Worm (Caenorhabditis elegans) whole organism, L1 larva: ENCODE data around the gene C34F6.12.

ENCODE experiments used
- F16B12.6 ChIP-seq: fragments of 150-350 bp; optimal IDR thresholded peaks from 2 replicates; lab custom pipeline; 2014; ENCODE audit warnings: missing biosample characterization, missing genetic modification characterization
- Y116A8C.19 ChIP-seq: sonication (generic microtip); optimal IDR thresholded peaks from 2 replicates; lab custom pipeline; 2016; ENCODE audit warnings: missing compliant biosample characterization, missing genetic modification characterization, borderline replicate concordance
- aha-1 ChIP-seq: fragments of 150-350 bp; optimal IDR thresholded peaks from 2 replicates; lab custom pipeline; 2014; ENCODE audit warnings: missing biosample characterization, missing genetic modification characterization
- ama-1 ChIP-seq: fragments of 150-350 bp; optimal IDR thresholded peaks from 2 replicates; lab custom pipeline; 2014
- blmp-1 ChIP-seq: fragments of 150-350 bp; optimal IDR thresholded peaks from 2 replicates; lab custom pipeline; 2014; ENCODE audit warnings: missing biosample characterization, missing genetic modification characterization
- ceh-63 ChIP-seq: fragments of 200-800 bp; sonication (Bioruptor generic); optimal IDR thresholded peaks from 2 replicates; lab custom pipeline; 2018; ENCODE audit warnings: mild to moderate bottlenecking, missing genetic modification characterization, missing compliant biosample characterization
- ceh-82 ChIP-seq, 3 experiments: fragments of 150-350 bp in 1 of 3; sonication (generic microtip) in 2 of 3; optimal IDR thresholded peaks; 2 replicates each; lab custom pipeline; 2014 to 2017; ENCODE audit warnings: missing biosample characterization in 3 of 3, missing genetic modification characterization in 3 of 3
- ceh-88 ChIP-seq: fragments of 200-800 bp; sonication (Bioruptor generic); IDR thresholded peaks from 2 replicates; pipeline ENCODE4 v1.3.6; 2022; ENCODE audit warnings: missing genetic modification characterization, missing compliant biosample characterization
- dpl-1 ChIP-seq, 3 experiments: fragments of 150-350 bp in 2 of 3; sonication (generic microtip) in 1 of 3; optimal IDR thresholded peaks; 2 replicates each; lab custom pipeline; 2014 to 2017; ENCODE audit warnings: missing biosample characterization in 3 of 3, missing genetic modification characterization in 3 of 3, missing genetic modification reagents in 3 of 3
- dsc-1 ChIP-seq: sonication (generic microtip); optimal IDR thresholded peaks from 2 replicates; lab custom pipeline; 2016; ENCODE audit warnings: mild to moderate bottlenecking, missing genetic modification characterization, missing compliant biosample characterization
- efl-1 ChIP-seq, 4 experiments: fragments of 150-350 bp; optimal IDR thresholded peaks in 3 of 4; peaks in 1 of 4; 1 replicate in 1 of 4; 2 replicates in 3 of 4; lab custom pipeline; 2014; ENCODE audit warnings: missing biosample characterization in 2 of 4, missing genetic modification characterization in 2 of 4, missing genetic modification reagents in 2 of 4
- efl-3 ChIP-seq: fragments of 200-800 bp; sonication (Bioruptor generic); optimal IDR thresholded peaks from 2 replicates; lab custom pipeline; 2018; ENCODE audit warnings: mild to moderate bottlenecking, missing genetic modification characterization, missing compliant biosample characterization
- egl-27 ChIP-seq, 2 experiments: fragments of 150-350 bp in 1 of 2; sonication (generic microtip); optimal IDR thresholded peaks; 3 replicates each; lab custom pipeline; 2017 to 2018; ENCODE audit warnings: missing biosample characterization in 2 of 2, missing genetic modification characterization in 2 of 2, missing genetic modification reagents in 2 of 2
- elt-2 ChIP-seq: sonication (generic microtip); optimal IDR thresholded peaks from 2 replicates; lab custom pipeline; 2016; ENCODE audit warnings: missing genetic modification characterization, mild to moderate bottlenecking, inconsistent platforms, missing compliant biosample characterization, missing genetic modification reagents
- elt-3 ChIP-seq, 6 experiments: fragments of 150-350 bp in 1 of 6; sonication (generic microtip); optimal IDR thresholded peaks; 2 replicates each; lab custom pipeline; 2017 to 2018; ENCODE audit warnings: missing biosample characterization in 6 of 6, missing genetic modification characterization in 6 of 6, inconsistent platforms in 1 of 6
- fkh-4 ChIP-seq: sonication (generic microtip); optimal IDR thresholded peaks from 2 replicates; lab custom pipeline; 2016; ENCODE audit warnings: missing compliant biosample characterization, missing genetic modification characterization, borderline replicate concordance
- fkh-8 ChIP-seq: sonication (generic microtip); optimal IDR thresholded peaks from 2 replicates; lab custom pipeline; 2016; ENCODE audit warnings: mild to moderate bottlenecking, missing genetic modification characterization, missing compliant biosample characterization
- hlh-4 ChIP-seq: sonication (generic microtip); optimal IDR thresholded peaks from 2 replicates; lab custom pipeline; 2016; ENCODE audit warnings: mild to moderate bottlenecking, missing genetic modification characterization, missing compliant biosample characterization
- irx-1 ChIP-seq: sonication (generic microtip); optimal IDR thresholded peaks from 2 replicates; lab custom pipeline; 2016; ENCODE audit warnings: missing genetic modification characterization, missing compliant biosample characterization
- jun-1 ChIP-seq: fragments of 150-350 bp; optimal IDR thresholded peaks from 2 replicates; lab custom pipeline; 2014; ENCODE audit warnings: missing biosample characterization, missing genetic modification reagents, missing genetic modification characterization
- lin-14 ChIP-seq: fragments of 200-800 bp; sonication (Bioruptor generic); optimal IDR thresholded peaks from 2 replicates; lab custom pipeline; 2018; ENCODE audit warnings: mild to moderate bottlenecking, missing genetic modification characterization, moderate library complexity, missing compliant biosample characterization
- lin-15B ChIP-seq: fragments of 150-350 bp; sonication (generic microtip); optimal IDR thresholded peaks from 3 replicates; lab custom pipeline; 2014; ENCODE audit warnings: missing biosample characterization, missing genetic modification characterization
- lsy-2 ChIP-seq, 2 experiments: fragments of 150-350 bp; optimal IDR thresholded peaks; 2 replicates each; lab custom pipeline; 2014; ENCODE audit warnings: missing biosample characterization in 2 of 2, missing genetic modification characterization in 2 of 2
- mab-9 ChIP-seq: fragments of 200-800 bp; sonication (Bioruptor generic); IDR thresholded peaks from 2 replicates; pipeline ENCODE4 v1.3.6; 2022; ENCODE audit warnings: missing genetic modification reagents, missing genetic modification characterization, missing compliant biosample characterization
- mdl-1 ChIP-seq, 2 experiments: fragments of 150-350 bp; optimal IDR thresholded peaks; 2 replicates each; lab custom pipeline; 2014 to 2017; ENCODE audit warnings: missing biosample characterization in 2 of 2, missing genetic modification characterization in 2 of 2, inconsistent platforms in 1 of 2
- mef-2 ChIP-seq: fragments of 150-350 bp; optimal IDR thresholded peaks from 2 replicates; lab custom pipeline; 2014; ENCODE audit warnings: missing biosample characterization, missing genetic modification characterization
- mep-1 ChIP-seq: fragments of 150-350 bp; optimal IDR thresholded peaks from 2 replicates; lab custom pipeline; 2014; ENCODE audit warnings: missing biosample characterization, missing genetic modification characterization
- nhr-19 ChIP-seq: fragments of 200-800 bp; sonication (Bioruptor generic); conservative IDR thresholded peaks from 2 replicates; pipeline ENCODE4 v1.3.6; 2022; ENCODE audit warnings: missing genetic modification characterization, missing compliant biosample characterization
- nhr-237 ChIP-seq: fragments of 150-350 bp; optimal IDR thresholded peaks from 2 replicates; lab custom pipeline; 2014; ENCODE audit warnings: missing biosample characterization, missing genetic modification characterization
- nhr-28 ChIP-seq: fragments of 150-350 bp; optimal IDR thresholded peaks from 2 replicates; lab custom pipeline; 2014; ENCODE audit warnings: missing biosample characterization, missing genetic modification characterization
- nhr-47 ChIP-seq: sonication (generic microtip); optimal IDR thresholded peaks from 2 replicates; lab custom pipeline; 2016; ENCODE audit warnings: mild to moderate bottlenecking, missing genetic modification characterization, moderate library complexity, missing compliant biosample characterization
- nhr-85 ChIP-seq: sonication (generic microtip); peaks from one replicate; lab custom pipeline; 2016; ENCODE audit warnings: missing genetic modification characterization, inconsistent platforms, missing compliant biosample characterization
- pqm-1 ChIP-seq: sonication (generic microtip); optimal IDR thresholded peaks from 3 replicates; lab custom pipeline; 2017; ENCODE audit warnings: missing biosample characterization, missing genetic modification characterization
- rnt-1 ChIP-seq: sonication (generic microtip); optimal IDR thresholded peaks from 2 replicates; lab custom pipeline; 2016; ENCODE audit warnings: mild to moderate bottlenecking, missing genetic modification characterization, moderate library complexity, missing compliant biosample characterization
- snu-23 ChIP-seq: sonication (generic microtip); optimal IDR thresholded peaks from 2 replicates; lab custom pipeline; 2016; ENCODE audit warnings: missing genetic modification characterization, missing compliant biosample characterization
- sptf-1 ChIP-seq: fragments of 150-350 bp; optimal IDR thresholded peaks from 2 replicates; lab custom pipeline; 2014; ENCODE audit warnings: missing biosample characterization, missing genetic modification characterization
- swsn-7 ChIP-seq: sonication (generic microtip); optimal IDR thresholded peaks from 2 replicates; lab custom pipeline; 2016; ENCODE audit warnings: missing genetic modification characterization, missing compliant biosample characterization
- tlp-1 ChIP-seq: fragments of 150-350 bp; optimal IDR thresholded peaks from 2 replicates; lab custom pipeline; 2014; ENCODE audit warnings: missing biosample characterization, missing genetic modification characterization
- unc-130 ChIP-seq: fragments of 150-350 bp; optimal IDR thresholded peaks from 2 replicates; lab custom pipeline; 2017; ENCODE audit warnings: missing biosample characterization, missing genetic modification characterization, inconsistent platforms
- unc-30 ChIP-seq: sonication (generic microtip); optimal IDR thresholded peaks from 2 replicates; lab custom pipeline; 2017; ENCODE audit warnings: missing biosample characterization, missing genetic modification characterization
- unc-86 ChIP-seq: sonication (generic microtip); optimal IDR thresholded peaks from 2 replicates; lab custom pipeline; 2016; ENCODE audit warnings: missing genetic modification characterization, missing compliant biosample characterization
- unc-98 ChIP-seq: fragments of 200-800 bp; sonication (Bioruptor generic); IDR thresholded peaks from 2 replicates; pipeline ENCODE4 v1.3.6; 2022; ENCODE audit warnings: missing genetic modification characterization, missing compliant biosample characterization
- xbp-1 ChIP-seq: sonication (generic microtip); optimal IDR thresholded peaks from 2 replicates; lab custom pipeline; 2016; ENCODE audit warnings: missing genetic modification characterization, missing compliant biosample characterization
- zag-1 ChIP-seq: fragments of 150-350 bp; optimal IDR thresholded peaks from 2 replicates; lab custom pipeline; 2014; ENCODE audit warnings: missing biosample characterization, missing genetic modification characterization
- ztf-4 ChIP-seq: fragments of 150-350 bp; optimal IDR thresholded peaks from 2 replicates; lab custom pipeline; 2014; ENCODE audit warnings: missing biosample characterization, missing genetic modification characterization

C34F6.12 gene

DNA sequence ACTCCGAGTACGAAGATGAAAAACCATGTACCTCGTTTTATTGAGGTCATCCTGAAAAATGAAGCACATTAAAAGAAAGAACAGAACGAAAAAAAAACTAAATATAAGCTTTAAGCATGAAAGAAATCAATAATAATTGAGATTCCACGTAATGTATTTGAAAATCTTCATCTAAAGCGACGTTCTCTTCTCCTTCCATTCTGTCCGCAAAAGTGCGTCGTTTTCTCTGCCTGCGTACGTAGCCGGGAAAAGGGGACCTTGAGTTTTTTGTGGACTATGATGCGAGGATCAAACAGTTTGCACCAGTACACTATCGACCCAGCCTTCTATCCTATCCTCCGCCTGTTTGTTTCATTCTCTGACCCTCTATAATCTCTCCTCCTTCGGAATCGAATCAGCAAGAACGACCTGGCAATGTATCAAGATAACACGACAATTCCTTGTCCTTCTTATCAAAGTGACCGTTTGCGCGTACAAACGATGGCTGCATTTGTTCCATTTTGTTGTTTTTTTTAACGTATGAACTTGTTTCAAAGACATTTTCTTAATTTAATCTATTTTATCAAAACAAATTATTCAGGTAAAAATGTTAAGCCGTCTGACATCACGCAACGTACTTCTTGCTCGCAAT lies 11.0 kb downstream of the C34F6.12 start, which contains the start of the genes C34F6.7 and idh-2 (continued):
- TF ChIP-seq mab-9 (GFP tag; lab: Robert Waterston, UW), result 0 out of 2 replicates have a peak, but pooled peaks have one; percentile 21
- TF ChIP-seq sptf-1 (tag; lab: Kevin White, UChicago), result no peak
- peak; percentile 53 for TF ChIP-seq unc-130
- no peak for TF ChIP-seq pqm-1 (tag; lab: Kevin White, UChicago)
- TF ChIP-seq fkh-4 (tag; lab: Kevin White, UChicago), result no peak
- TF ChIP-seq F16B12.6 (tag; lab: Kevin White, UChicago), result peak; percentile 89
- TF ChIP-seq xbp-1 (tag; lab: Kevin White, UChicago), result peak; percentile 46
- TF ChIP-seq unc-30 (tag; lab: Kevin White, UChicago), result no peak
- peak in 1 of 2 experiments; percentile 60 for TF ChIP-seq mdl-1 (tag; optimal IDR thresholded peaks at IDR 0.05; lab: Kevin White, UChicago)
- peak; percentile 44 to 45 for TF ChIP-seq lsy-2 (tag; optimal IDR thresholded peaks at IDR 0.05; lab: Kevin White, UChicago)
- TF ChIP-seq nhr-85, result peak; percentile 84
- TF ChIP-seq nhr-47 (tag; lab: Kevin White, UChicago), result peak; percentile 39
- TF ChIP-seq lin-15B (tag; lab: Kevin White, UChicago), result no peak
- TF ChIP-seq ceh-88 (GFP tag; lab: Robert Waterston, UW), result no peak
- no peak for TF ChIP-seq hlh-4 (tag; lab: Kevin White, UChicago)
- no peak for TF ChIP-seq fkh-8
- peak; percentile 48 to 93 (median 66) for TF ChIP-seq elt-3 (tag; optimal IDR thresholded peaks at IDR 0.05; lab: Kevin White, UChicago)
- peak; percentile 72 for TF ChIP-seq snu-23 (GFP tag; lab: Kevin White, UChicago)
- TF ChIP-seq jun-1, result no peak
- no peak for TF ChIP-seq irx-1 (tag; lab: Kevin White, UChicago)
- no peak for TF ChIP-seq ama-1 (lab: Kevin White, UChicago)
- TF ChIP-seq tlp-1, result no peak
- peak; percentile 69 for TF ChIP-seq blmp-1
- TF ChIP-seq mef-2 (tag; lab: Kevin White, UChicago), result no peak
- no peak for TF ChIP-seq efl-3 (GFP tag; lab: Kevin White, UChicago)
- no peak for TF ChIP-seq Y116A8C.19 (tag; lab: Kevin White, UChicago)
- TF ChIP-seq rnt-1, result peak; percentile 35
- TF ChIP-seq unc-86, result no peak
- no peak for TF ChIP-seq egl-27 (tag; optimal IDR thresholded peaks at IDR 0.05; lab: Kevin White, UChicago)
- TF ChIP-seq zag-1 (tag; lab: Kevin White, UChicago), result no peak
- TF ChIP-seq nhr-237 (tag; lab: Kevin White, UChicago), result no peak
- peak; percentile 13 to 45 (median 34) for TF ChIP-seq dpl-1 (GFP tag; optimal IDR thresholded peaks at IDR 0.05; lab: Kevin White, UChicago)
- no peak for TF ChIP-seq ceh-63 (GFP tag; lab: Kevin White, UChicago)
- peak; percentile 43 for TF ChIP-seq swsn-7 (tag; lab: Kevin White, UChicago)
- TF ChIP-seq ceh-82 (tag; optimal IDR thresholded peaks at IDR 0.05; lab: Kevin White, UChicago), result peak in 1 of 3 experiments; percentile 42
- TF ChIP-seq mep-1 (tag; lab: Kevin White, UChicago), result peak; percentile 71
- no peak for TF ChIP-seq aha-1 (tag; lab: Kevin White, UChicago)
- peak; percentile 66 for TF ChIP-seq lin-14 (GFP tag; lab: Kevin White, UChicago)
- peak; percentile 20 for TF ChIP-seq nhr-19 (GFP tag; lab: Robert Waterston, UW)
- peak in 1 of 2 experiments; percentile 31 for TF ChIP-seq efl-1 (optimal IDR thresholded peaks at IDR 0.05; lab: Kevin White, UChicago)
- peak in 1 of 2 experiments; percentile 94 for TF ChIP-seq efl-1 (GFP tag; optimal IDR thresholded peaks at IDR 0.05 in 1 of 2; lab: Kevin White, UChicago)
- no peak for TF ChIP-seq unc-98 (GFP tag; lab: Robert Waterston, UW)
- no peak for TF ChIP-seq elt-2 (tag; lab: Kevin White, UChicago)
- TF ChIP-seq ztf-4, result peak; percentile 40
- peak; percentile 0 for TF ChIP-seq dsc-1 (tag; lab: Kevin White, UChicago)
- no peak for TF ChIP-seq nhr-28
